Fruit fly (Drosophila melanogaster) whole organism, pupa: ENCODE data around the gene dpr2.

Experiments
- CG14655 ChIP-seq: fragments of 200-800 bp; sonication (Bioruptor generic); optimal IDR thresholded peaks from 3 replicates; lab custom pipeline; 2017; ENCODE audit warnings: mild to moderate bottlenecking, missing biosample characterization, missing genetic modification reagents, missing genetic modification characterization
- CG8301 ChIP-seq: fragments of 200-800 bp; sonication (Bioruptor generic); optimal IDR thresholded peaks from 2 replicates; lab custom pipeline; 2018; ENCODE audit warnings: missing biosample characterization, mild to moderate bottlenecking, missing genetic modification characterization
- Snoo ChIP-seq: fragments of 200-800 bp; sonication (Bioruptor generic); optimal IDR thresholded peaks from 3 replicates; lab custom pipeline; 2017; ENCODE audit warnings: missing biosample characterization, mild to moderate bottlenecking, missing genetic modification characterization, inconsistent platforms

DNA sequence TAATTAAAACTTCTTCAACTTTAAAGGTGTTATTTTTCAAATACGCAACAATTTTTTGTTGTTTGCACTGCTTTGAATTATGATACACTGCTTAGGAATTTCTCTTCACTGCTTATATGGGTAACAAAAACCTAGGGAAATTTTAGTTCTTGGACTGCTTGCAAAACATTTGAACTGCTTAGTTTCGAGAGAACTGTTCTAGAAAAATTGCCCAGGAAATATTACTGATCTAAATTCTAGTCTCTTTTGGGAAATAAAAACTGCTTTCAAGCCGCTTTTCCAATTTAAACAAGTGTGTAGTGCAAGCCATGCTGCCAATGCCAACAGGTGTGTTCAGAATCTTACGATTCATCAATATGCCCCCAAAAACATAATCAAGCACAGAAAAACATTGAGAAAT is 540 bp upstream of the dpr2 start:
- TF ChIP-seq Snoo (no peak), CG14655 (no peak), CG8301 (tag; lab: Kevin White, UChicago) (no peak)
